Worm (Caenorhabditis elegans) whole organism, L2 larva: ENCODE data around the gene F38B7.2.

Experiments
- C34F6.9 ChIP-seq: fragments of 150-350 bp; optimal IDR thresholded peaks from 2 replicates; lab custom pipeline; 2014; ENCODE audit warnings: missing biosample characterization, missing genetic modification characterization
- F13H6.1 ChIP-seq: sonication (generic microtip); optimal IDR thresholded peaks from 2 replicates; lab custom pipeline; 2016; ENCODE audit warnings: missing genetic modification characterization, missing compliant biosample characterization
- R02D3.7 ChIP-seq: fragments of 150-350 bp; optimal IDR thresholded peaks from 2 replicates; lab custom pipeline; 2014; ENCODE audit warnings: missing biosample characterization, missing genetic modification characterization
- Y55F3AM.14 ChIP-seq: fragments of 200-800 bp; sonication (Bioruptor generic); optimal IDR thresholded peaks from 2 replicates; lab custom pipeline; 2018; ENCODE audit warnings: mild to moderate bottlenecking, missing genetic modification characterization, missing compliant biosample characterization
- aly-2 ChIP-seq: fragments of 150-350 bp; optimal IDR thresholded peaks from 2 replicates; lab custom pipeline; 2014; ENCODE audit warnings: missing biosample characterization, missing genetic modification characterization
- ama-1 ChIP-seq: fragments of 150-350 bp; optimal IDR thresholded peaks from 2 replicates; lab custom pipeline; 2018; ENCODE audit warnings: inconsistent platforms
- blmp-1 ChIP-seq: sonication (generic microtip); optimal IDR thresholded peaks from 2 replicates; lab custom pipeline; 2017; ENCODE audit warnings: missing genetic modification characterization, mild to moderate bottlenecking, missing compliant biosample characterization, antibody characterized with exemption, moderate library complexity; ENCODE audit not compliant: insufficient read depth
- ceh-16 ChIP-seq: fragments of 150-350 bp; optimal IDR thresholded peaks from 2 replicates; lab custom pipeline; 2014; ENCODE audit warnings: missing biosample characterization, missing genetic modification characterization
- ceh-82 ChIP-seq: fragments of 150-350 bp; optimal IDR thresholded peaks from 2 replicates; lab custom pipeline; 2014; ENCODE audit warnings: missing biosample characterization, missing genetic modification characterization
- crh-2 ChIP-seq: sonication (generic microtip); optimal IDR thresholded peaks from 2 replicates; lab custom pipeline; 2017; ENCODE audit warnings: missing biosample characterization, missing genetic modification characterization
- dmd-4 ChIP-seq: sonication (generic microtip); optimal IDR thresholded peaks from 2 replicates; lab custom pipeline; 2017; ENCODE audit warnings: missing biosample characterization, missing genetic modification characterization
- egl-27 ChIP-seq: sonication (generic microtip); optimal IDR thresholded peaks from 3 replicates; lab custom pipeline; 2017; ENCODE audit warnings: missing biosample characterization, missing genetic modification reagents, missing genetic modification characterization
- elt-1 ChIP-seq: fragments of 150-350 bp; optimal IDR thresholded peaks from 2 replicates; lab custom pipeline; 2014; ENCODE audit warnings: missing biosample characterization, missing genetic modification characterization
- elt-3 ChIP-seq: sonication (generic microtip); optimal IDR thresholded peaks from 2 replicates; lab custom pipeline; 2017; ENCODE audit warnings: missing biosample characterization, missing genetic modification characterization
- fos-1 ChIP-seq: fragments of 150-350 bp; optimal IDR thresholded peaks from 2 replicates; lab custom pipeline; 2014; ENCODE audit warnings: missing biosample characterization, missing genetic modification characterization
- gmeb-1 ChIP-seq: fragments of 150-350 bp; optimal IDR thresholded peaks from 2 replicates; lab custom pipeline; 2014; ENCODE audit warnings: missing biosample characterization, missing genetic modification characterization
- lin-11 ChIP-seq: fragments of 150-350 bp; sonication (generic microtip); optimal IDR thresholded peaks from 2 replicates; lab custom pipeline; 2014; ENCODE audit warnings: missing biosample characterization, missing genetic modification characterization, inconsistent platforms, mixed read lengths
- lin-13 ChIP-seq: fragments of 150-350 bp; optimal IDR thresholded peaks from 2 replicates; lab custom pipeline; 2014; ENCODE audit warnings: missing biosample characterization, missing genetic modification reagents, missing genetic modification characterization
- lin-39 ChIP-seq: fragments of 150-350 bp; optimal IDR thresholded peaks from 2 replicates; lab custom pipeline; 2014; ENCODE audit warnings: missing biosample characterization, missing genetic modification reagents, missing genetic modification characterization
- lsy-2 ChIP-seq, 2 experiments: fragments of 150-350 bp in 1 of 2; sonication (generic microtip) in 1 of 2; optimal IDR thresholded peaks; 2 replicates each; lab custom pipeline; 2014 to 2017; ENCODE audit warnings: missing biosample characterization in 2 of 2, missing genetic modification characterization in 2 of 2
- mab-5 ChIP-seq: fragments of 150-350 bp; optimal IDR thresholded peaks from 2 replicates; lab custom pipeline; 2014; ENCODE audit warnings: missing biosample characterization, missing genetic modification characterization
- mbf-1 ChIP-seq: sonication (generic microtip); optimal IDR thresholded peaks from 2 replicates; lab custom pipeline; 2017; ENCODE audit warnings: missing biosample characterization, missing genetic modification characterization
- mdl-1 ChIP-seq, 2 experiments: fragments of 150-350 bp in 1 of 2; sonication (generic microtip) in 1 of 2; optimal IDR thresholded peaks; 2 replicates each; lab custom pipeline; 2017; ENCODE audit warnings: missing biosample characterization in 2 of 2, missing genetic modification characterization in 2 of 2
- nhr-10 ChIP-seq: sonication (generic microtip); optimal IDR thresholded peaks from 2 replicates; lab custom pipeline; 2017; ENCODE audit warnings: missing biosample characterization, missing genetic modification characterization
- nhr-11 ChIP-seq: fragments of 150-350 bp; optimal IDR thresholded peaks from 2 replicates; lab custom pipeline; 2014; ENCODE audit warnings: missing biosample characterization, missing genetic modification characterization
- nhr-12 ChIP-seq: fragments of 150-350 bp; optimal IDR thresholded peaks from 2 replicates; lab custom pipeline; 2014; ENCODE audit warnings: missing biosample characterization, missing genetic modification characterization
- nhr-129 ChIP-seq: fragments of 150-350 bp; optimal IDR thresholded peaks from 2 replicates; lab custom pipeline; 2014; ENCODE audit warnings: missing biosample characterization, missing genetic modification characterization
- nhr-21 ChIP-seq: fragments of 150-350 bp; optimal IDR thresholded peaks from 2 replicates; lab custom pipeline; 2014; ENCODE audit warnings: missing biosample characterization, missing genetic modification characterization
- nhr-25 ChIP-seq: fragments of 150-350 bp; sonication (generic microtip); optimal IDR thresholded peaks from 3 replicates; lab custom pipeline; 2014; ENCODE audit warnings: missing biosample characterization, missing genetic modification characterization
- nhr-6 ChIP-seq: fragments of 150-350 bp; optimal IDR thresholded peaks from 2 replicates; lab custom pipeline; 2014; ENCODE audit warnings: missing biosample characterization, missing genetic modification characterization
- nhr-77 ChIP-seq: fragments of 150-350 bp; optimal IDR thresholded peaks from 2 replicates; lab custom pipeline; 2014; ENCODE audit warnings: missing biosample characterization, missing genetic modification characterization
- sem-4 ChIP-seq: fragments of 150-350 bp; optimal IDR thresholded peaks from 2 replicates; lab custom pipeline; 2014; ENCODE audit warnings: missing biosample characterization, missing genetic modification reagents, missing genetic modification characterization
- sma-3 ChIP-seq: sonication (generic microtip); optimal IDR thresholded peaks from 2 replicates; lab custom pipeline; 2016; ENCODE audit warnings: missing genetic modification reagents, missing genetic modification characterization, missing compliant biosample characterization
- sma-9 ChIP-seq, 2 experiments: fragments of 150-350 bp in 1 of 2; sonication (generic microtip) in 1 of 2; optimal IDR thresholded peaks; 2 replicates each; lab custom pipeline; 2014 to 2016; ENCODE audit warnings: missing genetic modification characterization in 2 of 2, mild to moderate bottlenecking in 1 of 2, missing biosample characterization in 1 of 2, missing compliant biosample characterization in 1 of 2, missing genetic modification reagents in 1 of 2, moderate library complexity in 1 of 2
- unc-55 ChIP-seq: fragments of 150-350 bp; sonication (generic microtip); optimal IDR thresholded peaks from 3 replicates; lab custom pipeline; 2014; ENCODE audit warnings: missing biosample characterization, missing genetic modification reagents, missing genetic modification characterization
- zag-1 ChIP-seq: fragments of 150-350 bp; optimal IDR thresholded peaks from 2 replicates; lab custom pipeline; 2014; ENCODE audit warnings: missing biosample characterization, missing genetic modification characterization
- ztf-1 ChIP-seq: fragments of 200-800 bp; sonication (Bioruptor generic); conservative IDR thresholded peaks from 2 replicates; pipeline ENCODE4 v1.3.6; 2022; ENCODE audit warnings: missing genetic modification characterization, missing compliant biosample characterization
- ztf-11 ChIP-seq: sonication (generic microtip); optimal IDR thresholded peaks from 2 replicates; lab custom pipeline; 2017; ENCODE audit warnings: missing biosample characterization, missing genetic modification characterization
- ztf-4 ChIP-seq: fragments of 150-350 bp; optimal IDR thresholded peaks from 2 replicates; lab custom pipeline; 2014; ENCODE audit warnings: missing biosample characterization, missing genetic modification characterization

The F38B7.2 gene

DNA sequence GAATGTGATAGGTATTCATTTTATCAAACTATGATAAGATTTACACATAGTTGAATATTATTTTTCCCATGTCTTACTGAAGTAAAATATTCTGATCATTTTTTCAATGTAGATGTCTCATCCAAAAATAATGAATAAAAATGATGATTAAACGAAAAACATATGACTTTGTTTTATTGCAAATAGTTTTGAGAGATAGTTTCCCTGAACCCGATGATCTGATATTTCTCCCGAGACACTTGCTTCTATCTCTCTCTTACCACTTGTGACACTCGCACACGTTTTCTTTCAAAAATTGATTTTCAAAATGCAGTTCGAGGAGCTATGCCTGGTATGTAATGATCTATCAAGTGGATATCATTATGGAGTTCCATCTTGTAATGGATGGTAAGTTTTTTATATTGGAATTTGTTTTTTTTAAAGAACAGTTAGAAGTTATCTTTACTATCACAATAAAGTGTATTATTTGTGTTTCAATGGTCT, 26.4 kb downstream of the F38B7.2 start, which contains the start of the genes nhr-101 and pms-2:
Gene nhr-101, plus strand, starts transcription at position 308 of the 483 bp plus-strand sequence.
Gene pms-2, minus strand, starts transcription at position 433 of the 483 bp plus-strand sequence.
- peak; percentile 42 for TF ChIP-seq sma-9 (GFP tag; optimal IDR thresholded peaks at IDR 0.05; lab: Kevin White, UChicago)
- TF ChIP-seq sma-9 (tag; optimal IDR thresholded peaks at IDR 0.05; lab: Kevin White, UChicago) = no peak
- peak; percentile 4 for TF ChIP-seq nhr-21 (tag; lab: Kevin White, UChicago)
- TF ChIP-seq ceh-82 = no peak
- TF ChIP-seq ztf-4 = peak; percentile 1
- TF ChIP-seq nhr-129 = peak; percentile 41
- peak; percentile 6 for TF ChIP-seq fos-1 (tag; lab: Kevin White, UChicago)
- TF ChIP-seq nhr-25 = no peak
- TF ChIP-seq nhr-77 = no peak

DNA sequence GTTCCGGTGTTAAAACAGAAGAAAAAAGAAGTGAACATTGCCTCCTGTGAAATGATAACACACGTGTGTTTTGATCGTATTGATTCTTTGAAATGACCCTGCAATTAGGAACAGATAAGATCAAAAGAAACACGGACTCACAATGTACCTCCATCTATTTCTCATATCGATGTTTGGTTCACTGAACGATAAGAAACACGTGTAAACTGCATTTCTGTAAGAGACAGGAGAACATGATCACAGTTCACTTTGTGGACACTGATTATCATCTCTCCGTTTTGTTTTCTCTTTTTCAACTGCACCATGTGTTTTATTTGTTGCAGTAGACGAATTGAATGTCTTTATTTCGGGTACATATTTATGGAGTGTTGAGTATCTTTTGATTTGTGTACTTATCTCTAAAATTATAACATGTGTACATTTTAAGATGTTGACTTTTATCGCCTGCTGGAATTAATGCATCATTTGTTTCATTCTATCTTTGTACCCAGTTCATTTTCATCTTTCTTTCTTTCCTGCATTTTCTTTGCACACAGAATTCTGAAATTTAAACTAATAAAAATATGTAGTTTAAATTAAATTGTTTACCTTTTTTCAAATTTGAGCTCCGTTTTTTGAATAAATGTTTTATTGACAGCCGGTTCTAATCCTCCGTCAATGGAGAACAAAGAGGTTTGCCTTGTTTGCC, 29.2 kb downstream of the F38B7.2 start, which contains the start of the genes H12C20.7 and nhr-68:
Gene H12C20.7, minus strand, starts transcription at position 188 of the 688 bp plus-strand sequence.
Gene nhr-68, plus strand, starts transcription at position 638 of the 688 bp plus-strand sequence.
- TF ChIP-seq nhr-10 (tag; lab: Kevin White, UChicago) (peak; percentile 97), C34F6.9 (peak; percentile 49), sma-3 (peak; percentile 99), nhr-12 (tag; lab: Kevin White, UChicago) (no peak), nhr-21 (tag; lab: Kevin White, UChicago) (peak; percentile 99), dmd-4 (tag; lab: Kevin White, UChicago) (no peak), nhr-11 (tag; lab: Kevin White, UChicago) (peak; percentile 4), lsy-2 (tag; optimal IDR thresholded peaks at IDR 0.05; lab: Kevin White, UChicago) (peak in 1 of 2 experiments; percentile 90), ama-1 (lab: Kevin White, UChicago) (peak; percentile 44), nhr-129 (peak; percentile 91), nhr-6 (tag; lab: Kevin White, UChicago) (peak; percentile 71), lin-39 (tag; lab: Kevin White, UChicago) (no peak), Y55F3AM.14 (GFP tag; lab: Kevin White, UChicago) (peak; percentile 82), fos-1 (tag; lab: Kevin White, UChicago) (peak; percentile 86), gmeb-1 (tag; lab: Kevin White, UChicago) (peak; percentile 63), sma-9 (GFP tag; optimal IDR thresholded peaks at IDR 0.05; lab: Kevin White, UChicago) (peak; percentile 100), sma-9 (tag; optimal IDR thresholded peaks at IDR 0.05; lab: Kevin White, UChicago) (peak; percentile 32), blmp-1 (tag; lab: Kevin White, UChicago) (peak; percentile 85), lin-13 (peak; percentile 47), ztf-11 (tag; lab: Kevin White, UChicago) (no peak), mbf-1 (tag; lab: Kevin White, UChicago) (no peak), crh-2 (tag; lab: Kevin White, UChicago) (peak; percentile 96), mdl-1 (tag; optimal IDR thresholded peaks at IDR 0.05; lab: Kevin White, UChicago) (peak; percentile 34 to 89), ztf-4 (peak; percentile 38), R02D3.7 (tag; lab: Kevin White, UChicago) (no peak), elt-1 (tag; lab: Kevin White, UChicago) (peak; percentile 27), sem-4 (tag; lab: Kevin White, UChicago) (peak; percentile 90), F13H6.1 (tag; lab: Kevin White, UChicago) (peak; percentile 97), egl-27 (peak; percentile 67), ceh-16 (tag; lab: Kevin White, UChicago) (peak; percentile 45), mab-5 (tag; lab: Kevin White, UChicago) (no peak)

DNA sequence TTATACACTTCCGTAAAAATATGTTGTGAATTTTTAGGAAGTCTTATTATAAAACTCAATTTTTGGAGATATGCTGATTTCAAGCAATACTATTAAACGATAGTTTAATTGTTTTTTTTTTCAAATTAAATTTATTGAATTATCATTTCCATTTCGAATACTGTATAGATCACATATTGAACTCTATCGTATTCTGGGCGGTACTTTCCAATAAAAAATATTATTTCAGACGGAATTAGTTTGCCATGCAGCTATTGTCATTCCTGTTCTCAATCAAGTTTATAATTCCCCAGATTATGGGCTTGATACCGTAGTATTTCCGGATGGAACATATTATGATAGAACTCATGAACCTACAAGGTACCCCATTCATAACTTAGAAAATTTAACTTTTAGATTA, 30.8 kb downstream of the F38B7.2 start:
- TF ChIP-seq nhr-21 (tag; lab: Kevin White, UChicago) (no peak), ceh-82 (no peak), lsy-2 (tag; optimal IDR thresholded peaks at IDR 0.05; lab: Kevin White, UChicago) (peak in 1 of 2 experiments; percentile 37), nhr-129 (no peak), C34F6.9 (no peak), zag-1 (tag; lab: Kevin White, UChicago) (no peak), lin-11 (no peak), ztf-1 (no peak), aly-2 (tag; lab: Kevin White, UChicago) (no peak), unc-55 (GFP tag; lab: Kevin White, UChicago) (no peak), nhr-10 (tag; lab: Kevin White, UChicago) (no peak), mbf-1 (tag; lab: Kevin White, UChicago) (no peak), fos-1 (tag; lab: Kevin White, UChicago) (peak; percentile 7), elt-3 (tag; lab: Kevin White, UChicago) (no peak)
